Worm (Caenorhabditis elegans): ENCODE measurements around the gene aqp-7.
A peak's percentile ranks its signal among the peaks of the same experiment; 100 is the strongest.

aqp-7 gene

DNA sequence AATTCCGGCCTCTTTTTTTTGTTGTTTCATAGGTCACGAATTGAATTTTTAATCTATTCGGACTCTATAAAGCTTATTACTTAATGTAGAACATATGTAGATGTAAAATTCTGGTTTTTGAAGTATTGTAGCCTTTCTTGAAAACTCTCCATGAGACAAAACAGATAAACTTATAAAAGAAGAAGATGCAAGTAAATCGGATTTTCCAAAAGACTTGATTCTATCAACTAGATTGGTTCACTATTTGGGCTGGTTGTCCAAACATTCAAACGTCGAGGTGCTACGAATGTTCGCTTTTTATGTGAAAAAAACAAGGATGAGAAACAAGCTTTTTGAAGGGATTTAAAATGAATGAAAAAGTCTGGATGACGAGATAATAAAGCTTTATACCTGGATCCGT, 15.2 kb downstream of the aqp-7 start:
- TF ChIP-seq mml-1 (tag; optimal IDR thresholded peaks at IDR 0.05): no peak
- no peak for TF ChIP-seq ZK546.5 (tag; optimal IDR thresholded peaks at IDR 0.05)
- no peak for TF ChIP-seq ztf-11 (tag; optimal IDR thresholded peaks at IDR 0.05)
- TF ChIP-seq fos-1 (tag; optimal IDR thresholded peaks at IDR 0.05): no peak
- no peak for TF ChIP-seq nhr-28 (tag; optimal IDR thresholded peaks at IDR 0.05)
- TF ChIP-seq pha-4 (tag; optimal IDR thresholded peaks at IDR 0.05): no peak
- TF ChIP-seq egl-27 (tag; optimal IDR thresholded peaks at IDR 0.05): no peak
- no peak for TF ChIP-seq jun-1 (tag; optimal IDR thresholded peaks at IDR 0.05)
- no peak for TF ChIP-seq nhr-25 (tag; optimal IDR thresholded peaks at IDR 0.05)
- TF ChIP-seq sea-2 (GFP tag; optimal IDR thresholded peaks at IDR 0.05): no peak
- TF ChIP-seq daf-12 (tag; optimal IDR thresholded peaks at IDR 0.05): no peak
- no peak for TF ChIP-seq unc-39 (tag; optimal IDR thresholded peaks at IDR 0.05)
- no peak for TF ChIP-seq elt-2 (tag; optimal IDR thresholded peaks at IDR 0.05)
- no peak for TF ChIP-seq R02D3.7 (tag; optimal IDR thresholded peaks at IDR 0.05)
- TF ChIP-seq nhr-77 (tag; optimal IDR thresholded peaks at IDR 0.05): no peak
- TF ChIP-seq elt-3 (tag; optimal IDR thresholded peaks at IDR 0.05): no peak
- no peak for TF ChIP-seq lsy-12 (tag; optimal IDR thresholded peaks at IDR 0.05)
- TF ChIP-seq elt-1 (tag; optimal IDR thresholded peaks at IDR 0.05): no peak
- no peak for TF ChIP-seq fkh-2 (tag; optimal IDR thresholded peaks at IDR 0.05)
- TF ChIP-seq ceh-16 (tag; optimal IDR thresholded peaks at IDR 0.05): no peak

- TF ChIP-seq ama-1 (optimal IDR thresholded peaks at IDR 0.05) (no peak), lin-39 (tag; optimal IDR thresholded peaks at IDR 0.05) (peak; percentile 64), nfya-1 (tag; optimal IDR thresholded peaks at IDR 0.05; ENCODE audit: insufficient read depth) (peak; percentile 6)
Measured at ce11 chrX:3040609-3041008, 15.7 kb downstream of the aqp-7 start.

- TF ChIP-seq nhr-23 (tag; optimal IDR thresholded peaks at IDR 0.05): no peak
- TF ChIP-seq pha-4 (tag; optimal IDR thresholded peaks at IDR 0.05): no peak
- no peak for TF ChIP-seq mml-1 (tag; optimal IDR thresholded peaks at IDR 0.05)
- no peak for TF ChIP-seq R02D3.7 (tag; optimal IDR thresholded peaks at IDR 0.05)
- no peak for TF ChIP-seq daf-12 (tag; optimal IDR thresholded peaks at IDR 0.05)
- TF ChIP-seq nhr-77 (tag; optimal IDR thresholded peaks at IDR 0.05): no peak
- TF ChIP-seq elt-2 (tag; optimal IDR thresholded peaks at IDR 0.05): no peak
- no peak for TF ChIP-seq ceh-28 (tag; optimal IDR thresholded peaks at IDR 0.05)
- TF ChIP-seq nhr-28 (tag; optimal IDR thresholded peaks at IDR 0.05): no peak
- no peak for TF ChIP-seq jun-1 (tag; optimal IDR thresholded peaks at IDR 0.05)
- TF ChIP-seq elt-3 (tag; optimal IDR thresholded peaks at IDR 0.05): no peak
- no peak for TF ChIP-seq unc-62 (GFP tag; optimal IDR thresholded peaks at IDR 0.05)
- TF ChIP-seq lsy-12 (tag; optimal IDR thresholded peaks at IDR 0.05): no peak
- TF ChIP-seq fos-1 (tag; optimal IDR thresholded peaks at IDR 0.05): no peak
- TF ChIP-seq nhr-76 (tag; optimal IDR thresholded peaks at IDR 0.05): no peak
- TF ChIP-seq tbx-2 (tag; optimal IDR thresholded peaks at IDR 0.05): no peak
- TF ChIP-seq nhr-43 (tag; optimal IDR thresholded peaks at IDR 0.05; ENCODE audit: poor library complexity, severe bottlenecking): no peak
- TF ChIP-seq ceh-82 (tag; optimal IDR thresholded peaks at IDR 0.05): no peak
Measured at ce11 chrX:3045466-3045865, 20.6 kb downstream of the aqp-7 start, which contains the start of gene cnnm-3. cnnm-3 (minus strand) TSS chrX:3045847.

- TF ChIP-seq pqm-1 (tag; optimal IDR thresholded peaks at IDR 0.05) (peak; percentile 34), jun-1 (tag; optimal IDR thresholded peaks at IDR 0.05) (no peak), nhr-43 (tag; optimal IDR thresholded peaks at IDR 0.05; ENCODE audit: poor library complexity, severe bottlenecking) (no peak), sea-2 (GFP tag; optimal IDR thresholded peaks at IDR 0.05) (no peak), elt-2 (tag; optimal IDR thresholded peaks at IDR 0.05) (peak; percentile 36)
Measured at ce11 chrX:3047224-3047623, 22.4 kb downstream of the aqp-7 start.

DNA sequence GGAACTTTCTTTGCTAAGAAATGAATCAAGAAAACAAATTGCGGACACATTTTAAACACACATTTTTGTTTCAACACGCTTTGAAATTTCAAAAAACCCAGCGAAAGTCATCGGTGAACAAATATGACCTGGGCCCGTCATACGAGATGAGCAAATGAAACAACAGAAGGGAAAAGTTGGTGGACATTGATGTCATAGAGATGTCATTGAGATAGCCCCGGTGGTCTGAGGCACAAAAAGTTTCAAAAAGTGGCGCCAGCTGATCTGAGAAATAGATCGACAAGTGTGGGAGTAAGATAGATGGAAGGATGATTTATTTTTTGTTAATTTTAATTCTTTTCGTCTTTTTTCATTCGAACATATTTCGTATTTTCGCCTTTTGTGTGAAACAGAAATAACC, 23.8 kb downstream of the aqp-7 start:
- TF ChIP-seq elt-1 (tag; optimal IDR thresholded peaks at IDR 0.05): peak; percentile 3
- no peak for TF ChIP-seq lin-39 (tag; optimal IDR thresholded peaks at IDR 0.05)

DNA sequence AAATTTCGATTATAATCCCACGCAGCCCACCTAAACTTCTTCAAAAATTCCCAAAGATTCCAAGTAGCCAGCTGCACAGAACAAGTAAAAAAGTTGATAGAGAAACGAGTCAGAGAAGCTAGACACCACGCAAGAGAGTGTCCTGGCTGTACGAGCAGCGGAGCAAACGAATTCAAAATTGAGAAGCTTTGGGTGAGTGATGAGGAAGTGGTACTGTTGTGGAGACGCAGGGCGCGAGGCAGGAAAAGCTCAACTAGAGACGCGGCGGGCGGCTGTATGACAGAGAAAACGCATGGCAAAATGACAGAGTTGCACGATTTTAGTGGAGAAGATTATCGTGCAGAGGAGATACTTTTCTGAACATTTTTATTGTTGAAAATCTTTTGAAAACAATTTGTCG, 24.4 kb downstream of the aqp-7 start:
- no peak for TF ChIP-seq nhr-12 (tag; optimal IDR thresholded peaks at IDR 0.05)
- peak; percentile 37 for TF ChIP-seq elt-2 (tag; optimal IDR thresholded peaks at IDR 0.05)
- TF ChIP-seq nhr-76 (tag; optimal IDR thresholded peaks at IDR 0.05): no peak
- TF ChIP-seq hmg-11 (tag; optimal IDR thresholded peaks at IDR 0.05): peak; percentile 34
- TF ChIP-seq egl-27 (tag; optimal IDR thresholded peaks at IDR 0.05): no peak
- TF ChIP-seq unc-62 (GFP tag; optimal IDR thresholded peaks at IDR 0.05): peak; percentile 24
- no peak for TF ChIP-seq eor-1 (tag; optimal IDR thresholded peaks at IDR 0.05)
- TF ChIP-seq mdl-1 (tag; optimal IDR thresholded peaks at IDR 0.05): peak; percentile 19
- TF ChIP-seq pha-4 (tag; optimal IDR thresholded peaks at IDR 0.05): peak; percentile 16
- peak; percentile 75 for TF ChIP-seq nfya-1 (tag; optimal IDR thresholded peaks at IDR 0.05; ENCODE audit: insufficient read depth)
- peak; percentile 55 for TF ChIP-seq egl-5 (tag; optimal IDR thresholded peaks at IDR 0.05)
- TF ChIP-seq ama-1 (optimal IDR thresholded peaks at IDR 0.05): no peak
- TF ChIP-seq lin-39 (tag; optimal IDR thresholded peaks at IDR 0.05): peak; percentile 71
- peak; percentile 18 for TF ChIP-seq zag-1 (tag; optimal IDR thresholded peaks at IDR 0.05)
- TF ChIP-seq pqm-1 (tag; optimal IDR thresholded peaks at IDR 0.05): peak; percentile 44
